Worm (Caenorhabditis elegans) whole organism, late embryonic: ENCODE measurements around the gene str-185.

Experiments used
- ceh-31 ChIP-seq: sonication (generic microtip); optimal IDR thresholded peaks from 2 replicates; lab custom pipeline; 2016; ENCODE audit warnings: missing genetic modification characterization, missing compliant biosample characterization
- fkh-6 ChIP-seq: sonication (generic microtip); optimal IDR thresholded peaks from 2 replicates; lab custom pipeline; 2016; ENCODE audit warnings: missing genetic modification characterization, missing compliant biosample characterization
- hlh-30 ChIP-seq: sonication (generic microtip); optimal IDR thresholded peaks from 2 replicates; lab custom pipeline; 2017; ENCODE audit warnings: antibody characterized with exemption, missing genetic modification characterization, missing compliant biosample characterization; ENCODE audit not compliant: insufficient read depth
- hlh-6 ChIP-seq: sonication (generic microtip); optimal IDR thresholded peaks from 2 replicates; lab custom pipeline; 2016; ENCODE audit warnings: missing genotype, missing genetic modification characterization, missing compliant biosample characterization
- lin-11 ChIP-seq: fragments of 200-800 bp; sonication (Bioruptor generic); optimal IDR thresholded peaks from 2 replicates; lab custom pipeline; 2018; ENCODE audit warnings: mild to moderate bottlenecking, missing genetic modification characterization, missing compliant biosample characterization
- nhr-11 ChIP-seq: fragments of 150-350 bp; optimal IDR thresholded peaks from 2 replicates; lab custom pipeline; 2014; ENCODE audit warnings: missing biosample characterization, missing genetic modification characterization
- nhr-232 ChIP-seq: sonication (generic microtip); optimal IDR thresholded peaks from 2 replicates; lab custom pipeline; 2016; ENCODE audit warnings: missing genetic modification characterization, missing compliant biosample characterization
- pqm-1 ChIP-seq: sonication (generic microtip); optimal IDR thresholded peaks from 2 replicates; lab custom pipeline; 2016; ENCODE audit warnings: missing genetic modification characterization, missing compliant biosample characterization
- unc-55 ChIP-seq: sonication (generic microtip); optimal IDR thresholded peaks from 2 replicates; lab custom pipeline; 2017; ENCODE audit warnings: missing biosample characterization, missing genetic modification reagents, missing genetic modification characterization

DNA sequence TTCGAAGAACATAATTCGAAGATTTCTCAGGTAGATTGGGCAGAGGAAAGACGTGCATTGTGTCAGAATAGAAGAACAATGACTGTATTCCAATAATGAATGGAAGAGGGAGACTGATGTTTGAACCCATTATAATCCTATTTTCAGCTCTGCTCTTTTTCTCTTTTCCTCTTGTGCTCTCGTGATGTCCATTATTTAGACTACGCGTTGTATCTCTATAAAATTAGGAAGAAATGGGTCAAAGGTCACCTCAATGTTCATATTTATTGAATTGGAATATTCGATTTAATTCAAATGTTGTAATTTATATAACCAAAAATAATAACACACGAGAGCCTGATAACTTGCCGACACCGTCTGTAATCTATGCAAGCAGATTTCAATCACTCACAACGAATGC lies 9.4 kb upstream of the str-185 start, which contains the start of gene fbxb-74:
- TF ChIP-seq pqm-1 (tag; lab: Kevin White, UChicago) (no peak), ceh-31 (tag; lab: Kevin White, UChicago) (no peak), lin-11 (tag; lab: Kevin White, UChicago) (no peak), hlh-30 (tag; lab: Kevin White, UChicago) (no peak), hlh-6 (tag; lab: Kevin White, UChicago) (no peak), fkh-6 (tag; lab: Kevin White, UChicago) (no peak), nhr-232 (tag; lab: Kevin White, UChicago) (no peak), nhr-11 (no peak), unc-55 (GFP tag; lab: Kevin White, UChicago) (no peak)
